Worm (Caenorhabditis elegans): ENCODE results near the gene ZC513.2.

DNA sequence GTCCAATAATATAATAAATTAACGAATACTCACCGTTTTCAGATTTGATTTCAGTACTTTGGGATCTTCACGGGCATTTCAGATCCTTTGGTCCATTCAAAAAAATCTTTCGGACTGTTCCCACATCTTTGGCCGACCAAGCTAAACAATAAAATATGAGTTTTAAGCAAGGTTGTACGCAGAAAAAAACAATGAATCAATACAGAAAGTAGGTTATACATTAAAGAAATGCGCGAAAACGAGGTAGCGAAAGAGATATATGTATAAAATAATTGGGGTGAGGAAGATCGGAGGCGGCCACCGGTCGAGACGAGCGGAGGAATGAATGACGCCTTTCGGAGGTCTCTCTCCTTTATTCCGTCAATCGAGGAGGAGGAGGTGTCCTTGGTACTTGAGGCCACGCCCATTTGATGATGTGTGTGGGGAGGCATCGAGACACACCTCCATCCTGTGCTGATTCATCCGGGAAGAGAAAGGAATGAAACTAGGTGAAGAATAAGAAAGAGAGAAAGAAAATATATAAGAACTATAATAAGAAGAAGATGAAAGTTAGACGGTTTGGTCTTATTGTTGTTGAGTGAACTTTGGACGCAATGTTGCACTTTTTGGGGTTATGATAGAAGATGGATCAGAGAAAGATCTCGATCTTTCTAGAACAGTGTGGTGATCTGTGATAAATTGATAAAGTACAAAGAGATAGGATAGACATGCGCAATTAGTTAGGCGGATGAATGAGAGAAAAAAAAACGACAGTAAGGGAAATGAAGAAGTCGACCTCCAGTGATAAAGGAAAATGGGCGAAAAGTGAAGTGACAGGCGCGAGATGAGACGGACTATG is 13.8 kb upstream of the ZC513.2 start:
- TF ChIP-seq nhr-11 (tag; optimal IDR thresholded peaks at IDR 0.05) = no peak
- no peak for TF ChIP-seq F10B5.3 (tag; optimal IDR thresholded peaks at IDR 0.05)

Data from whole organism, L4 larva.